Worm (Caenorhabditis elegans) whole organism, young adult: ENCODE results near the gene prdx-2.

ENCODE experiments used
- B0019.2 ChIP-seq: fragments of 200-800 bp; sonication (Bioruptor generic); conservative IDR thresholded peaks from 2 replicates; pipeline ENCODE4 v1.3.6; 2022; ENCODE audit warnings: missing genetic modification reagents, missing genetic modification characterization, missing compliant biosample characterization
- B0035.1 ChIP-seq: sonication (generic microtip); optimal IDR thresholded peaks from 2 replicates; lab custom pipeline; 2016; ENCODE audit warnings: missing genetic modification characterization, mild to moderate bottlenecking, missing compliant biosample characterization, missing genotype, missing genetic modification reagents
- B0261.1 ChIP-seq: sonication (generic microtip); optimal IDR thresholded peaks from 2 replicates; lab custom pipeline; 2016; ENCODE audit warnings: mild to moderate bottlenecking, missing genetic modification characterization, moderate library complexity, missing compliant biosample characterization
- B0336.3 ChIP-seq: fragments of 200-800 bp; sonication (Bioruptor generic); IDR thresholded peaks from 2 replicates; pipeline ENCODE4 v1.3.6; 2022; ENCODE audit warnings: missing genetic modification characterization, missing compliant biosample characterization
- C17E4.6 ChIP-seq: fragments of 200-800 bp; sonication (Bioruptor generic); IDR thresholded peaks from 2 replicates; pipeline ENCODE4 v1.3.6; 2022; ENCODE audit warnings: missing genetic modification reagents, missing genetic modification characterization, missing compliant biosample characterization
- F22D6.2 ChIP-seq: sonication (generic microtip); optimal IDR thresholded peaks from 2 replicates; lab custom pipeline; 2016; ENCODE audit warnings: mild to moderate bottlenecking, missing genetic modification characterization, missing compliant biosample characterization
- F52B5.7 ChIP-seq: sonication (generic microtip); optimal IDR thresholded peaks from 2 replicates; lab custom pipeline; 2016; ENCODE audit warnings: mild to moderate bottlenecking, missing genetic modification characterization, missing compliant biosample characterization
- F55B11.4 ChIP-seq: sonication (generic microtip); optimal IDR thresholded peaks from 2 replicates; lab custom pipeline; 2016; ENCODE audit warnings: missing compliant biosample characterization, missing genetic modification characterization, borderline replicate concordance; ENCODE audit not compliant: insufficient read depth
- T07F8.4 ChIP-seq: sonication (generic microtip); optimal IDR thresholded peaks from 2 replicates; lab custom pipeline; 2016; ENCODE audit warnings: mild to moderate bottlenecking, missing genetic modification characterization, moderate library complexity, missing compliant biosample characterization
- T26A5.8 ChIP-seq: sonication (generic microtip); optimal IDR thresholded peaks from 2 replicates; lab custom pipeline; 2016; ENCODE audit warnings: missing genetic modification characterization, missing compliant biosample characterization
- attf-5 ChIP-seq: fragments of 200-800 bp; sonication (Bioruptor generic); optimal IDR thresholded peaks from 2 replicates; lab custom pipeline; 2018; ENCODE audit warnings: mild to moderate bottlenecking, missing genetic modification characterization, missing compliant biosample characterization
- cebp-1 ChIP-seq, 2 experiments: fragments of 200-800 bp in 1 of 2; sonication (Bioruptor generic) in 1 of 2; sonication (generic microtip) in 1 of 2; IDR thresholded peaks in 1 of 2; optimal IDR thresholded peaks in 1 of 2; 2 replicates each; pipeline versions ENCODE4 v1.3.6 to Lab custom; 2017 to 2022; ENCODE audit warnings: missing compliant biosample characterization in 2 of 2, missing genetic modification characterization in 2 of 2, mild to moderate bottlenecking in 1 of 2, missing genetic modification reagents in 1 of 2, moderate library complexity in 1 of 2
- ceh-100 ChIP-seq: fragments of 200-800 bp; sonication (Bioruptor generic); IDR thresholded peaks from 2 replicates; pipeline ENCODE4 v1.3.6; 2022; ENCODE audit warnings: missing genetic modification reagents, missing genetic modification characterization, missing compliant biosample characterization
- ceh-91 ChIP-seq: fragments of 200-800 bp; sonication (Bioruptor generic); IDR thresholded peaks from 2 replicates; pipeline ENCODE4 v1.3.6; 2022; ENCODE audit warnings: missing genetic modification reagents, missing genetic modification characterization, missing compliant biosample characterization
- chd-7 ChIP-seq: sonication (generic microtip); optimal IDR thresholded peaks from 2 replicates; lab custom pipeline; 2016; ENCODE audit warnings: mild to moderate bottlenecking, missing genetic modification characterization, moderate library complexity, missing compliant biosample characterization
- dpl-1 ChIP-seq: fragments of 150-350 bp; optimal IDR thresholded peaks from 2 replicates; lab custom pipeline; 2014; ENCODE audit warnings: missing biosample characterization, missing genetic modification reagents, missing genetic modification characterization
- efl-1 ChIP-seq: fragments of 150-350 bp; optimal IDR thresholded peaks from 2 replicates; lab custom pipeline; 2014; ENCODE audit warnings: missing biosample characterization, missing genetic modification reagents, missing genetic modification characterization
- fkh-3 ChIP-seq: sonication (generic microtip); optimal IDR thresholded peaks from 2 replicates; lab custom pipeline; 2016; ENCODE audit warnings: mild to moderate bottlenecking, missing genetic modification characterization, missing compliant biosample characterization
- gei-17 ChIP-seq: fragments of 200-800 bp; sonication (Bioruptor generic); optimal IDR thresholded peaks from 2 replicates; lab custom pipeline; 2018; ENCODE audit warnings: mild to moderate bottlenecking, missing genetic modification characterization, missing compliant biosample characterization
- hlh-26 ChIP-seq: fragments of 200-800 bp; sonication (Bioruptor generic); conservative IDR thresholded peaks from 2 replicates; pipeline ENCODE4 v1.3.6; 2022; ENCODE audit warnings: missing genetic modification reagents, missing genetic modification characterization, missing compliant biosample characterization
- hmg-1.2 ChIP-seq: fragments of 200-800 bp; sonication (Bioruptor generic); IDR thresholded peaks from 2 replicates; pipeline ENCODE4 v1.3.6; 2022; ENCODE audit warnings: missing genetic modification reagents, missing genetic modification characterization, missing compliant biosample characterization
- hmg-20 ChIP-seq: fragments of 200-800 bp; sonication (Bioruptor generic); IDR thresholded peaks from 2 replicates; pipeline ENCODE4 v1.3.6; 2022; ENCODE audit warnings: missing genetic modification reagents, missing genetic modification characterization, missing compliant biosample characterization
- lag-1 ChIP-seq: fragments of 200-800 bp; sonication (Bioruptor generic); IDR thresholded peaks from 2 replicates; pipeline ENCODE4 v1.3.6; 2022; ENCODE audit warnings: missing genetic modification reagents, missing genetic modification characterization, missing compliant biosample characterization
- lin-26 ChIP-seq: fragments of 200-800 bp; sonication (Bioruptor generic); IDR thresholded peaks from 2 replicates; pipeline ENCODE4 v1.3.6; 2022; ENCODE audit warnings: missing genetic modification reagents, missing genetic modification characterization, missing compliant biosample characterization
- lin-35 ChIP-seq, 3 experiments: fragments of 150-350 bp in 2 of 3; sonication (generic microtip) in 1 of 3; optimal IDR thresholded peaks; 2 replicates each; lab custom pipeline; 2014 to 2018; ENCODE audit warnings: missing biosample characterization in 3 of 3, missing genetic modification characterization in 3 of 3, missing genetic modification reagents in 3 of 3
- lin-54 ChIP-seq: fragments of 200-800 bp; sonication (Bioruptor generic); optimal IDR thresholded peaks from 2 replicates; lab custom pipeline; 2018; ENCODE audit warnings: mild to moderate bottlenecking, missing genetic modification characterization, missing compliant biosample characterization
- lsy-27 ChIP-seq: sonication (generic microtip); optimal IDR thresholded peaks from 2 replicates; lab custom pipeline; 2017; ENCODE audit warnings: missing genetic modification characterization, mild to moderate bottlenecking, missing compliant biosample characterization, antibody characterized with exemption, missing genotype, borderline replicate concordance; ENCODE audit not compliant: insufficient read depth
- nhr-90 ChIP-seq: sonication (generic microtip); optimal IDR thresholded peaks from 2 replicates; lab custom pipeline; 2016; ENCODE audit warnings: missing genotype, mild to moderate bottlenecking, missing genetic modification characterization, missing compliant biosample characterization
- pha-4 ChIP-seq: fragments of 150-350 bp; sonication (generic microtip); optimal IDR thresholded peaks from 2 replicates; lab custom pipeline; 2014; ENCODE audit warnings: missing biosample characterization, missing genetic modification reagents, missing genetic modification characterization
- rcor-1 ChIP-seq: fragments of 200-800 bp; sonication (Bioruptor generic); IDR thresholded peaks from 2 replicates; pipeline ENCODE4 v1.3.6; 2022; ENCODE audit warnings: missing genetic modification reagents, missing genetic modification characterization, missing compliant biosample characterization
- repo-1 ChIP-seq: sonication (generic microtip); optimal IDR thresholded peaks from 2 replicates; lab custom pipeline; 2017; ENCODE audit warnings: mild to moderate bottlenecking, missing genetic modification characterization, missing compliant biosample characterization
- rpc-1 ChIP-seq, 2 experiments: fragments of 150-350 bp in 1 of 2; sonication (generic microtip) in 1 of 2; optimal IDR thresholded peaks; 2 replicates each; lab custom pipeline; 2014 to 2018; ENCODE audit warnings: missing biosample characterization in 1 of 2, missing genetic modification characterization in 1 of 2, missing genetic modification reagents in 1 of 2, missing genotype in 1 of 2
- sdz-38 ChIP-seq: sonication (generic microtip); optimal IDR thresholded peaks from 2 replicates; lab custom pipeline; 2016; ENCODE audit warnings: missing genotype, missing genetic modification characterization, missing compliant biosample characterization
- snpc-1.3 ChIP-seq: sonication (generic microtip); optimal IDR thresholded peaks from 2 replicates; lab custom pipeline; 2017; ENCODE audit warnings: missing genetic modification characterization, mild to moderate bottlenecking, missing compliant biosample characterization, antibody characterized with exemption, moderate library complexity, missing genotype, missing genetic modification reagents; ENCODE audit not compliant: insufficient read depth
- snpc-4 ChIP-seq, 5 experiments: fragments of 150-350 bp in 1 of 5; sonication (generic microtip) in 4 of 5; optimal IDR thresholded peaks; 2 replicates each; lab custom pipeline; 2014 to 2018; ENCODE audit warnings: missing genetic modification characterization in 5 of 5, missing biosample characterization in 3 of 5, antibody characterized with exemption in 2 of 5, mild to moderate bottlenecking in 2 of 5, missing compliant biosample characterization in 2 of 5, missing genotype in 2 of 5, moderate library complexity in 2 of 5, missing genetic modification reagents in 1 of 5
- unc-130 ChIP-seq: sonication (generic microtip); optimal IDR thresholded peaks from 2 replicates; lab custom pipeline; 2016; ENCODE audit warnings: missing genetic modification reagents, missing genetic modification characterization, missing compliant biosample characterization
- xnd-1 ChIP-seq: sonication (generic microtip); optimal IDR thresholded peaks from 2 replicates; lab custom pipeline; 2016; ENCODE audit warnings: missing genotype, missing genetic modification reagents, missing genetic modification characterization, missing compliant biosample characterization
- zfh-2 ChIP-seq: fragments of 200-800 bp; sonication (Bioruptor generic); conservative IDR thresholded peaks from 2 replicates; pipeline ENCODE4 v1.3.6; 2022; ENCODE audit warnings: missing genetic modification reagents, missing genetic modification characterization, missing compliant biosample characterization
- ztf-22 ChIP-seq: fragments of 200-800 bp; sonication (Bioruptor generic); optimal IDR thresholded peaks from 2 replicates; lab custom pipeline; 2018; ENCODE audit warnings: mild to moderate bottlenecking, missing genetic modification characterization, moderate library complexity, missing compliant biosample characterization
- ztf-26 ChIP-seq: sonication (generic microtip); optimal IDR thresholded peaks from 2 replicates; lab custom pipeline; 2017; ENCODE audit warnings: missing genetic modification characterization, missing compliant biosample characterization

prdx-2 gene

DNA sequence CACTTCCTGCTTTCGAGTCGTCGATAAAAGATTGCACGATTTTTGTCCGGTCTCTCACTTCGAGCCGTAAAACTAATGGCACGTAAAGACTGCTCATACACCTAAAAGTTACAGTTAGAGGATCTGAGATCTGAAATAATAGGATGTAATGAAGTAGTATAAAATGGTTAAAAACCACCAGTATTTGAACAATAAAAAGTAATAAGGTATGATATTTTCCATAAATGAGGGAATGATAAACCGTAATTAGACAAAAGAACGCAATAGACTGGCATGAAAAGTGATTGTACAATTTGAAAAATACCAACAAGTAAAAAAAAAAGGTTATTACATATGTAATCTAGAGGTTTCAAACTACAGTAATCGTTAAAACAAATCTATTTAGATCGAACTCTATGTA, 15.1 kb downstream of the prdx-2 start, which contains the start of gene brap-2:
Gene brap-2 (minus strand): TSS at position 101 of the 400 bp plus-strand sequence.
- TF ChIP-seq B0035.1 (tag; lab: Kevin White, UChicago) (no peak), repo-1 (tag; lab: Kevin White, UChicago) (no peak), C17E4.6 (GFP tag; lab: Robert Waterston, UW) (no peak), cebp-1 (GFP tag; IDR thresholded peaks at IDR 0.05; lab: Robert Waterston, UW) (no peak), cebp-1 (tag; optimal IDR thresholded peaks at IDR 0.05; lab: Kevin White, UChicago) (no peak), T26A5.8 (tag; lab: Kevin White, UChicago) (no peak), B0261.1 (tag; lab: Kevin White, UChicago) (no peak), nhr-90 (tag; lab: Kevin White, UChicago) (no peak), ceh-100 (GFP tag; lab: Robert Waterston, UW) (no peak), ztf-22 (GFP tag; lab: Kevin White, UChicago) (no peak), T07F8.4 (tag; lab: Kevin White, UChicago) (no peak), B0019.2 (GFP tag; lab: Robert Waterston, UW) (no peak), lin-35 (GFP tag; optimal IDR thresholded peaks at IDR 0.05; lab: Kevin White, UChicago) (no peak), F52B5.7 (tag; lab: Kevin White, UChicago) (no peak), attf-5 (GFP tag; lab: Kevin White, UChicago) (no peak), lin-26 (GFP tag; lab: Robert Waterston, UW) (no peak), fkh-3 (tag; lab: Kevin White, UChicago) (no peak), hmg-20 (GFP tag; lab: Robert Waterston, UW) (no peak), xnd-1 (no peak)

DNA sequence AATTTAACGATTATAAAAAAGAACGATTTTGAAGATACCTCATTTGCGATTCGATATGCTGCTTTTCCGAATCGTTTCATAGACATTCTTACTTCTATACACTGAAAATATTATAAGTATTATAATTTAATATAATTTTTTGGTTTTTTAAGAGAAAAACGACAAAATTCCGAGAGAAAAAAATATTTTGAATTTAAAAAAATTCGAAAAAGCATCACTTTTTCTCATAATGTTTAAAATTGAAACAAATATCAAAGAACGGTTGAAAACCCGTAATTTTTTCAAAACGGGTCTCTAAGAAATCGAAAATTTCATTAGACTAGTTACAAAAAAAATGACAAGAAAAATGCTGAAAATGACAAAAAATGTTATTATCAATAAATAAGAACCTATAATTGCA, 17.6 kb downstream of the prdx-2 start, which contains the start of gene pink-1:
Gene pink-1 (minus strand): TSS at position 101 of the 400 bp plus-strand sequence.
- TF ChIP-seq F52B5.7 (tag; lab: Kevin White, UChicago) (no peak), unc-130 (no peak), lag-1 (GFP tag; lab: Robert Waterston, UW) (no peak), dpl-1 (no peak), lin-26 (GFP tag; lab: Robert Waterston, UW) (no peak), zfh-2 (GFP tag; lab: Robert Waterston, UW) (no peak), snpc-4 (GFP tag; optimal IDR thresholded peaks at IDR 0.05; lab: Kevin White, UChicago) (no peak), snpc-4 (tag; optimal IDR thresholded peaks at IDR 0.05; lab: Kevin White, UChicago) (no peak), ztf-22 (GFP tag; lab: Kevin White, UChicago) (no peak), F55B11.4 (tag; lab: Kevin White, UChicago) (no peak), sdz-38 (no peak), rcor-1 (GFP tag; lab: Robert Waterston, UW) (no peak), B0336.3 (GFP tag; lab: Robert Waterston, UW) (no peak), chd-7 (tag; lab: Kevin White, UChicago) (no peak), gei-17 (GFP tag; lab: Kevin White, UChicago) (no peak), lin-54 (no peak), repo-1 (tag; lab: Kevin White, UChicago) (no peak), hmg-20 (GFP tag; lab: Robert Waterston, UW) (no peak)

DNA sequence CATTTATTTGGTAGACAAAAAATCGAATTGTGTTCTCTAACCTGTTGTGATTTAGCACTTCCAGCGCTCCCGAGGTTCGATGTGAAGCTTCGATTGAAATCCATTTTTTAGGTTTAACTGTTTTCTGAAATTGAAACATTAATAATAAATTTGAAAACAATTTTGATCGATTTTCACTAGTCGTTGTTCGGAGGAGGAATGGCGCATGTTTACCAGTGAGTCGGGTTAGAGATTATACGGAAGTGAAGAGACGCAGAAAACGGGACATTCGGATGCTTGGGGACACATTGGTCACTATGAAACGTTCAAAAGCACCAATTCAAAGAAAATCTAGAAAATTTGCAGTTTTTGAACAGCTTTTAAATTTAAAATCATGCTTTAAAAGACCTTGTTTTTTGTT, 20.8 kb downstream of the prdx-2 start, which contains the start of gene fbxl-3:
Gene fbxl-3 (minus strand): TSS at position 124 of the 400 bp plus-strand sequence.
- TF ChIP-seq hmg-1.2 (GFP tag; lab: Robert Waterston, UW) (peak; percentile 83; the same call in 1 of the 2 replicates), ceh-91 (GFP tag; lab: Robert Waterston, UW) (no peak)

DNA sequence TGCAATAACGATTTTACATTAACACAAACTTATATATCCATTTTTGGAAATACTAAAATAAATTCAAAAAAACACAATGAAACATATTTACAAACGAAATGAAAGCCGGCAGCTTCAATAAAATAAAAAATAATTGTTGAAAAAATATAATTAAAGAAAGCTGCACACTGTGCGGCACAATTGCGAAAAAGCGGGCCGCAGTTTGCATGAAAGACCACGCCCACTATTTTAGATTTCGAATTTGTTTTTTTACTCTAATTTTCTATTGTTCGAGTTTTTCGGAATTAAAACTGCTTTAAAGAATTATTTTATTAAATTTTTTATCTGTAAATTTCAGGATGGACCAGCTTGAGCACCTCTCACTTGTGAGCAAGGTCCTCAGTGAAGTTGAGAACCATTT, 21.2 kb downstream of the prdx-2 start, which contains the start of gene mog-5:
Gene mog-5 (plus strand): TSS at position 338 of the 400 bp plus-strand sequence.
- TF ChIP-seq chd-7 (tag; lab: Kevin White, UChicago) (no peak), snpc-1.3 (tag; lab: Kevin White, UChicago) (peak; percentile 23), gei-17 (GFP tag; lab: Kevin White, UChicago) (no peak), pha-4 (peak; percentile 22), lsy-27 (no peak), ztf-26 (tag; lab: Kevin White, UChicago) (no peak), ztf-22 (GFP tag; lab: Kevin White, UChicago) (no peak), nhr-90 (tag; lab: Kevin White, UChicago) (no peak), rpc-1 (optimal IDR thresholded peaks at IDR 0.05; lab: Kevin White, UChicago) (peak; percentile 14), rpc-1 (tag; optimal IDR thresholded peaks at IDR 0.05; lab: Kevin White, UChicago) (no peak), efl-1 (no peak), cebp-1 (GFP tag; IDR thresholded peaks at IDR 0.05; lab: Robert Waterston, UW) (no peak), cebp-1 (tag; optimal IDR thresholded peaks at IDR 0.05; lab: Kevin White, UChicago) (no peak), hlh-26 (no peak), F22D6.2 (tag; lab: Kevin White, UChicago) (no peak), lag-1 (GFP tag; lab: Robert Waterston, UW) (no peak)
